Worm (Caenorhabditis elegans): ENCODE measurements around the gene hsp-12.2.

DNA sequence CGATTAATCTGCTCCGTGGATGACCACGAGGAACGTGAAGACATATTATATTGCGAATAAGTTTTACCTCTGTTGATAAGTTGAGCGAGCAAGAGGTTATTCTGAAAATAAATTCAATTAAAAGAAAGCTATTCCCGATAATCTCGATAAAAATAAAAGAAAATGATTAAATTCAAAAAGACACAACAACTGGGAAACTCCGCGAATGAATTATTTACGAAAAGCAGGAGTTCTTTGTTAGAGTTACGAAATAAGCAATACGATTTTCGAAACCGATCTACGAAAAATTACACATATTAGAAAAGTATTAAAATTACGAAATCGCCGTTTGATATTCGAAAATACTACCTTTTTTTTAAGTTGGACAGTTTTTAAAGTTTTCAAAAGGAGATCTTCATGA, 25.4 kb downstream of the hsp-12.2 start, which contains the start of gene bath-42:
- TF ChIP-seq sem-4 (tag; optimal IDR thresholded peaks at IDR 0.05), result no peak
- TF ChIP-seq crh-2 (tag; optimal IDR thresholded peaks at IDR 0.05), result no peak
- no peak for TF ChIP-seq nhr-11 (tag; optimal IDR thresholded peaks at IDR 0.05)
- no peak for TF ChIP-seq snpc-4 (tag; optimal IDR thresholded peaks at IDR 0.05)

Measured in whole organism, L2 larva.